Worm (Caenorhabditis elegans) whole organism, L4 larva: Measurements from ENCODE around the gene cwp-3.

Experiments
- F49E8.2 ChIP-seq: sonication (generic microtip); optimal IDR thresholded peaks from 2 replicates; lab custom pipeline; 2016; ENCODE audit warnings: missing compliant biosample characterization, mild to moderate bottlenecking, missing genetic modification characterization, borderline replicate concordance
- dmd-8 ChIP-seq: fragments of 200-800 bp; sonication (Bioruptor generic); IDR thresholded peaks from 2 replicates; pipeline ENCODE4 v1.3.6; 2022; ENCODE audit warnings: missing genetic modification characterization, missing compliant biosample characterization
- dve-1 ChIP-seq: sonication (generic microtip); optimal IDR thresholded peaks from 2 replicates; lab custom pipeline; 2017; ENCODE audit warnings: antibody characterized with exemption, mild to moderate bottlenecking, missing genetic modification characterization, missing compliant biosample characterization; ENCODE audit not compliant: insufficient read depth
- fos-1 ChIP-seq: fragments of 150-350 bp; optimal IDR thresholded peaks from 2 replicates; lab custom pipeline; 2014; ENCODE audit warnings: missing biosample characterization, missing genetic modification characterization
- lin-13 ChIP-seq: fragments of 150-350 bp; optimal IDR thresholded peaks from 2 replicates; lab custom pipeline; 2014; ENCODE audit warnings: missing biosample characterization, missing genetic modification reagents, missing genetic modification characterization
- lir-3 ChIP-seq: sonication (generic microtip); optimal IDR thresholded peaks from 2 replicates; lab custom pipeline; 2016; ENCODE audit warnings: mild to moderate bottlenecking, missing genetic modification characterization, missing compliant biosample characterization
- mxl-2 ChIP-seq: fragments of 200-800 bp; sonication (Bioruptor generic); conservative IDR thresholded peaks from 2 replicates; pipeline ENCODE4 v1.3.6; 2022; ENCODE audit warnings: missing genetic modification reagents, missing genetic modification characterization, missing compliant biosample characterization
- pha-4 ChIP-seq, 2 experiments: fragments of 150-350 bp in 1 of 2; fragments of 200-800 bp in 1 of 2; sonication (Bioruptor generic) in 1 of 2; IDR thresholded peaks in 1 of 2; optimal IDR thresholded peaks in 1 of 2; 2 replicates each; pipeline versions ENCODE4 v1.3.6 to Lab custom; 2014 to 2022; ENCODE audit warnings: missing genetic modification characterization in 2 of 2, missing genetic modification reagents in 2 of 2, missing biosample characterization in 1 of 2, missing compliant biosample characterization in 1 of 2
- skn-1 ChIP-seq: fragments of 150-350 bp; optimal IDR thresholded peaks from 2 replicates; lab custom pipeline; 2014; ENCODE audit warnings: missing biosample characterization, missing genetic modification characterization
- snpc-4 ChIP-seq: fragments of 150-350 bp; optimal IDR thresholded peaks from 2 replicates; lab custom pipeline; 2014; ENCODE audit warnings: missing biosample characterization, missing genetic modification characterization

DNA sequence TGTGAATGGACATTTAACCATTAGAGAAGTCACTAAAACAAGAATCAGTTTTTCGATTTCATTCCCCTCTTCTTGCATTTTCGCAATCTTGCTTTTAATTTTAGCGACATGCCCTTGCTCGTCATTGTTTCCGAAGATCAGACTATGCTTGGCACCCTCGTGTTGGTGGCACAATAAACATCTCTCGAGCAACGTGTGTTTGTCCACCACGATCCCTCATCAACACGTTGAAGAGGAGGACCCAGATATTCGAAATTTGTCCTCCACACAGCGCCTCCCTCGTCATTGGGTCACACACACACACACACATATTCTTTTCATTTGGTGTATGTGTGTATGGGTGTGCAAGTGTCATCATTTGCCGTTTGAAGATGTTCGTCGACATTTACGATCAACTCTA, 22.7 kb downstream of the cwp-3 start, which contains the start of gene srd-32:
- TF ChIP-seq lir-3 (tag; lab: Kevin White, UChicago) (no peak), dve-1 (tag; lab: Kevin White, UChicago) (no peak), mxl-2 (no peak), lin-13 (no peak), F49E8.2 (no peak), snpc-4 (tag; lab: Kevin White, UChicago) (no peak), pha-4 (GFP tag; IDR thresholded peaks at IDR 0.05; lab: Robert Waterston, UW) (no peak), pha-4 (tag; optimal IDR thresholded peaks at IDR 0.05; lab: Kevin White, UChicago) (no peak), fos-1 (no peak), dmd-8 (no peak), skn-1 (tag; lab: Kevin White, UChicago) (no peak)
